Worm (Caenorhabditis elegans) whole organism, L4/young adult: Measurements from ENCODE around the gene Y50D4A.4.

Experiments used
- W03F9.2 ChIP-seq: fragments of 150-350 bp; optimal IDR thresholded peaks from 2 replicates; lab custom pipeline; 2014; ENCODE audit warnings: missing biosample characterization, missing genetic modification characterization
- dao-5 ChIP-seq: sonication (generic microtip); optimal IDR thresholded peaks from 2 replicates; lab custom pipeline; 2016; ENCODE audit warnings: missing genotype, missing genetic modification characterization, moderate library complexity, missing compliant biosample characterization
- him-1 ChIP-seq: sonication (generic microtip); optimal IDR thresholded peaks from 2 replicates; lab custom pipeline; 2016; ENCODE audit warnings: missing genotype, missing genetic modification reagents, missing genetic modification characterization, missing compliant biosample characterization

The Y50D4A.4 gene

ce11 chrV:1195995-1196394, at the start of gene Y50D4A.4, which contains the start of gene wrb-1:
Y50D4A.4 (minus strand) TSS chrV:1196127.
wrb-1 (plus strand) TSS chrV:1196072.
- TF ChIP-seq dao-5 = no peak
- TF ChIP-seq W03F9.2 (tag; lab: Kevin White, UChicago) = peak; percentile 77

DNA sequence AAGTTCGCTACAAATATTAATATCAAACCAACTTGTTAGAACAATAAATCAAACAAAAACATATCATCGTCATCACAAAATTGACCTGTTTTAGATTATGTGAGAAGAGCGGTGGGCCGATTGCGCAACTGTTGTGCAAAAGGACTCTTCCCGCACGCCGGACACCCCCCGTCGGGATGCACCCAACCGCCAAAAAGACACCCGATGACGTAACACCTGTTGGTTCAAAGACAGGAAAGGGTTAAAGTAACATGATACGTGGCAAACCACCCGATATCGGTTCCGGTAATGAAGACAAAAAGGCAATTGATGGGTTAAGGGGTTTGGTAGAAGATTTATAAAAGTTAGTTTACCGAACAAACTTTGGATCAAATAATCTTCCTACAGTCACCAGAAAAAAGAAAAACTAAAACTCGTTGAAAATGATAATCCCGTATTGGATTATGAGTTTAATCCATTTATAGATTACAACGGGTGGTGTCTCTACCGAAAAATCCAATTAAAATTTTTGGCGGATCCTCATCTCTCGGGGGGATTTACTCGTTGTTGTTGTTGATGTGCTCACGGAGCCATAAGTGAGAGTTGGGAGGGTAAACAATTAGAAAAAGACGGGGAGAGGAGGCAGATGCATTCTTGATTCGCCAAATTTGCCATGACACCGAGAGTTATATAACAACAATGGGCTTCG, 48.2 kb upstream of the Y50D4A.4 start:
- no peak for TF ChIP-seq W03F9.2 (tag; lab: Kevin White, UChicago)
- no peak for TF ChIP-seq him-1 (tag; lab: Kevin White, UChicago)
- TF ChIP-seq dao-5 = no peak

- TF ChIP-seq him-1 (tag; lab: Kevin White, UChicago) (no peak), dao-5 (no peak), W03F9.2 (tag; lab: Kevin White, UChicago) (no peak)
Observed at ce11 chrV:1243011-1243410, 47.1 kb upstream of the Y50D4A.4 start.

ce11 chrV:1242432-1242831, 46.5 kb upstream of the Y50D4A.4 start:
- TF ChIP-seq dao-5 (no peak), him-1 (tag; lab: Kevin White, UChicago) (no peak), W03F9.2 (tag; lab: Kevin White, UChicago) (no peak)

DNA sequence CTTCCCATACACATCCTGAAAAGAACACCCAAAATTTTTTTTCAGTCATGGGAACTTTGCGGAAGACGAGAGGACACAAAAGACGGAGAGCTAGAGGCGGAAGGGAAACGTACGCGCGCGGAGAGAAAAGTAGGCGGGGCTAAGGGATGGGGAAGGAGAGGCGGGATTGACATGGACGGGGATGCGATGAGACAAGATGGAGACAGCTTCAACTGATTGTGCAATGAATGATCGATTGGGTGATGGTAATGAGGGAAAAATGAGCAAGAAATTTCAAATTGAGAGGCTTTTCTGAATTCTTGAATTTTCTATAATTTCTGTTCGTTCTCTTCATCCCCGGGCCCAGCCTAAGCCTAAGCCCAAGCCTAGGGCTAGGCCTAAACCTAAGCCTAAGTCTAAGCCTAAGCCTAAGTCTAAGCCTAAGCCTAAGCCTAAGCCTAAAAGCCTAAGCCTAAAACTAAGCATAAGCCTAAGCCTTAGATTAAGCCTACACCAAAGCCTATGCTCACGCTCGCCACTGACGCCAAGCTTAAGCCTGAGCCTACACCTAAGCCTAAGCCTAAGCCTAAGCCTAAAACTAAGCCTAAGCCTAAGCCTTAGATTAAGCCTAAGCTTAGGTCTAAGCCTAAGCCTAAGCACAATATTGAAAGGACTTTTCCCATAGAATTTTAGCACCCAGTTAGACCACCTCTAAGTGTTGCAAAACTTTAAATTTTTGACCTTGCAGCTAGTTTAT, 40.6 kb upstream of the Y50D4A.4 start:
- TF ChIP-seq him-1 (tag; lab: Kevin White, UChicago) = no peak
- TF ChIP-seq W03F9.2 (tag; lab: Kevin White, UChicago) = no peak
- no peak for TF ChIP-seq dao-5

- no peak for TF ChIP-seq him-1 (tag; lab: Kevin White, UChicago)
- no peak for TF ChIP-seq W03F9.2 (tag; lab: Kevin White, UChicago)
- no peak for TF ChIP-seq dao-5
Observed at ce11 chrV:1235355-1235754, 39.4 kb upstream of the Y50D4A.4 start, which contains the start of gene madd-2. madd-2 (minus strand) TSS chrV:1235455.

DNA sequence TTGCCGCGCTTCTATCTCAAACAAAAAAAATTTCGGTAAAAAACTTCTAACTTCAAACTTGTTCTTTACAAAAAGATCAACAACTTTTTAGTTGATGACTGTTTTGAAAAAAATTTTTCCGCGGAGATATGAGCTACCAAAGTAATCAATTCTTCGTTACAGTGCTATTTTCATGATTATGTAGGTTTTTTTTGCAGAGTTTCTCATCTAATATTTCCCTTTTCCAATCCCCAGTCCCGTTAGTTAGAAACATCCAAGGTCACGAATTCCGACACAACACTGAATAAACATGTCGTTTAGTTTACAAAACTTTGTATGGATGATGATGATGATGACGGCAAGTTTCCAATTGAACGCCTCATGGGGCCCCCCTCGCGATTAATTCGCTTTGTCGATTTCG, 36.6 kb upstream of the Y50D4A.4 start:
- TF ChIP-seq W03F9.2 (tag; lab: Kevin White, UChicago) = no peak
- no peak for TF ChIP-seq dao-5
- no peak for TF ChIP-seq him-1 (tag; lab: Kevin White, UChicago)

DNA sequence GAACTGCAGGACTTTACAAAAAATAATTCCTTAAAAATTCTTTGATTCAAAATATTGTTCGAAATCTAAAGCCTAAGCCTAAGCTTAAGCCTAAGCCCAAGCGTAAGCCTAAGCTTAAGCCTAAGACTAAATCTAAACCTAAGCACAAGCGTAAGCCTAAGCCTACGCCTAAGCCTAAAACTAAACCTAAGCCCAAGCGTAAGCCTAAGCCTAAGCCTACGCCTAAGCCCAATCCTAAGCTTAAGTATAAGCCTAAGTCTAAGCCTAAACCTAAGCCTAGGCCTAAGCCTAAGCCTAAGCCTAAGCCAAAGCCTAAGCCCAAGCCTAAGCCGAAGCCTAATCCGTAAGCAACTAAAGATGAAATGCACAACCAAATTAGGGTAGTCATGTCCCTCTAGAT, 34.6 kb upstream of the Y50D4A.4 start:
- TF ChIP-seq dao-5 (no peak), him-1 (tag; lab: Kevin White, UChicago) (no peak), W03F9.2 (tag; lab: Kevin White, UChicago) (no peak)

DNA sequence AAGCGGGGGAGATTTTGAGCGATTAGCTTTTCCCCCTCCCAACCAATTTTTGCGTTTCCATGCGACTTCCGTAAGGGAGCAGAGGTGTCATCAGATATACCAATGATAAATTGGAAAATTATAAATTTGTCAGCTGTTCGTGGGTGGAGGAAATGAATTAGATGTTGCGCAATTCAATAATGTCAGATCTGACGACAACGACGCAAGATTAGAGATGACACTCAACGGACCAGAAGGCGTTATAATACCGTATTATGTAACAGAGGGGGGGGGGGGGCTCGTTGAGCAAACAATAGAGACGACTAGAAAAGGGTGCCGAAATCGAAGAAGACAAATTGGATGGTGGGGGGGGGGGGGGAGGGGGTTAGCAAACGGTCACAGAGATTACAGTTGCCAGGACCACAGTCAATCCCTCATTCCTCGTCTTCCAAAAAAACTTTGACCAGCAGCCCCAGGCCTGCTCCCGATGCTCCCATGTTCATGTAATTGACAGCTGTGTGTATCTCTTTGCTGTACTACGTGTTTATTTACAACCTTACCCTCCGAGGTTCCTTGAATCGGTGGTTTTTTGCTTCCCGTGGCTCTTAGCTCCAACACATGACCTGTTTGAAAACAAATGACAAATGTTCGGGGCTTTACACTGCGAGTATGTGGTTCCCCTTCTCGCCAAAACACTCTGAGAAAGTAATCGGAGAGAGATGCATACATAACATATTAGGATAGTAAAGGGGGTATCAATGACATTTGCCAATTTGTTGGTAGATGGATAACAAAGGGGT, 33.1 kb upstream of the Y50D4A.4 start:
- TF ChIP-seq W03F9.2 (tag; lab: Kevin White, UChicago) = no peak
- TF ChIP-seq dao-5 = no peak
- TF ChIP-seq him-1 (tag; lab: Kevin White, UChicago) = no peak

DNA sequence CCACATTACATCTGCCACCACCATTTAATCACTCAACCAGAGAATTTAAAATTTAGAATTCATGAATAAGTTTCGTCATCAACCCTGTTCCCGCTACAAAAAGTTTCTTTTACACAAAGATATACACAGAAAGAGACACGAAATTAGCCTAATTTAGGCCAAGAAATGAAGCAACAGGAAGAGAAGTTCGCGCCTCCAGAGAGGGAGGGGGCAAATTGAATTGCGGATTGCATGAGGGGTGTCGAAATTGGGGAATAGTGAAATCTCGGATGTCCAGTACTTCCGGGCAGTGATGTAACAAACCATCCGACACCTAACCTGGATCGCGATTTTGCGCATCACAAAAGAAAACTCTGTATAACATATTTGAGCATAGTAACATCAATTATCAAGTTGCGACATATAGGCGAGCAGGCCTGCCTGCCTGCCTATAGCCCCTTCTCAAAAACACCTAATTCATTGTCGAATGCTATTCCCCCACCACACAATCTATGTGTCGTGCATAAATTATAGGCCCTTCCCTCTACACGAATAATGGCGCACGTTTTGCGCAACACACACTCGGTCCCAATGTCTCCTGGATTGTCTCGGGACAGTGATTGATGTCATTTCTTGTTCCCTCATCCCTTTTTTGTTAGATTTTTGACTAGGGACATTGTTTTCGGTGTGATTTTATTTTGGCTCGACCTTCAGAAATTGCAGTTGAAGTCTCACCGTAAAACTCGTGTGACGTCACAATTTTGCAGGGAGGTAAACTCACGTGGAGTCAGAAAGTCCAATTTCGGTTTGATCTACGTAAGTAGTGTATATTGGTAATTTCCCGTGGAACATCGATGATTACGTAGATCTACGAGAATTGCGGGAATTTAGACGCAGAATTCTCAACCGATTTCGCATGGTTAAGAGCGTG, 32.1 kb upstream of the Y50D4A.4 start:
- TF ChIP-seq W03F9.2 (tag; lab: Kevin White, UChicago) (no peak), dao-5 (no peak), him-1 (tag; lab: Kevin White, UChicago) (no peak)

DNA sequence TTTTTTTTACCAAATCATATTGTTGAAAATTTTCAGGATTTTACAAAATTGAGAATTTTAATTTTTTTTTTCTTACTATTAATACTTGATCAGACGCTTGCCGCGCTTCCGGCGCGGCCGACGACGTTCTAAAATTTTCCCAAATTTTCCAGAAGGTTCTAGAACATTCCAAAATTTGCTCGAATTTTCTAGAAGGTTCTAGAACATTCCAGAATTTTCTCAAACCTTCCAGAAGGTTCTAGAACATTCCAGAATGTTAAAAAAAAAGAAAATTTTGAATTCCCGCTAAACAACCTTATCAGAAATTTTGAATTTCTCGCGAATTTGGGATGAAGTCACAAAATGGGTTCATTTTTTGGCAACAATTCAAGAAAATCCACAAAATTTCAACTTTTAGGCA, 30.3 kb upstream of the Y50D4A.4 start:
- no peak for TF ChIP-seq W03F9.2 (tag; lab: Kevin White, UChicago)
- TF ChIP-seq him-1 (tag; lab: Kevin White, UChicago) = no peak
- TF ChIP-seq dao-5 = no peak

DNA sequence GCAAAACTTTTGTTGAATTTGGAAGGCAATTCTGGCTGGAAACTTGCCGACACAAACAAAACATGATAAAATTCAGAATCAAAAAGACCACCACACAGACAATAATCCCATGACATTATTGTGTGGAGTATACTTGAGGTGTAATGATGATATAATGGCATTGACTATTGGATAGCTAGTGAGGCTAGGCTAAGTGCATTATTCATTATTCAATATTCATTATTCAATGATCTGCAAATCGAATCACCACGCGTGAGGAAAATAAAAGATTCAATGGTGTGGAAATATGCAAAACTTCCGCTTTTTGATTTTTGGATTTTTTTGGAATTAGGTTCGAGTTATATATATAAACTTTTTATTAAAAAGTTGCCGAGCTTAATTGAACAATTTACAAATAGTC, 27.6 kb upstream of the Y50D4A.4 start:
- TF ChIP-seq dao-5 (no peak), W03F9.2 (tag; lab: Kevin White, UChicago) (no peak)

DNA sequence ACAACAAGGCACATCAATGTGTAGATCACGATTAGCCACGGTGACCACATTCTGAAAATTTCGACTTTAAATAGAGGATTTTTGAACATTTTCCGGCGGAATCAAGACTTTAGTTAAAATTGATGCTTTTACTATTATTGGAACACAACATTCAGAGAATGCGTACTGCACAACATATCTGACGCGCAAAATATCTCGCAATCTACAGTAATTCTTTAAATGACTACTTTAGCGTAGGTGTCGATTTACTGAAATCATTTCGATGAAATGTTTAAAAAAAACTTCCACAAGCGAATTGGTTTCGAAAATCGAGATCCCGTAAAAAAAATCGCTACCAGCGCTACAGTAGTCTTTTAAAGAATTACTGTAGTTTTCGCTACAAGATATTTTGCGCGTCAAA, 24.6 kb upstream of the Y50D4A.4 start, which contains the start of gene Y50D4A.10:
TSS of gene Y50D4A.10 (minus strand) at position 57 of the 400 bp plus-strand sequence.
- no peak for TF ChIP-seq W03F9.2 (tag; lab: Kevin White, UChicago)
- no peak for TF ChIP-seq dao-5
- no peak for TF ChIP-seq him-1 (tag; lab: Kevin White, UChicago)
